Fruit fly (Drosophila melanogaster) whole organism, adult: ENCODE measurements around the gene Trx2.

Source experiments
- CG11617 ChIP-seq: fragments of 200-800 bp; sonication (Bioruptor generic); optimal IDR thresholded peaks from 2 replicates; lab custom pipeline; 2017; ENCODE audit warnings: mild to moderate bottlenecking, missing biosample characterization, missing genetic modification reagents, missing genetic modification characterization
- CG12768 ChIP-seq: fragments of 200-800 bp; sonication (Bioruptor generic); optimal IDR thresholded peaks from 2 replicates; lab custom pipeline; 2017; ENCODE audit warnings: missing biosample characterization, missing genetic modification characterization, mild to moderate bottlenecking, moderate library complexity, missing genetic modification reagents
- CG14711 ChIP-seq: fragments of 200-800 bp; sonication (Bioruptor generic); optimal IDR thresholded peaks from 2 replicates; lab custom pipeline; 2018; ENCODE audit warnings: missing biosample characterization, mild to moderate bottlenecking, missing genetic modification characterization, moderate library complexity
- CG1620 ChIP-seq: fragments of 200-800 bp; sonication (Bioruptor generic); optimal IDR thresholded peaks from 2 replicates; lab custom pipeline; 2016; ENCODE audit warnings: missing biosample characterization, missing genetic modification characterization
- CG33017 ChIP-seq: fragments of 200-800 bp; sonication (Bioruptor generic); optimal IDR thresholded peaks from 2 replicates; lab custom pipeline; 2018; ENCODE audit warnings: missing biosample characterization, mild to moderate bottlenecking, missing genetic modification characterization, moderate library complexity
- CG5204 ChIP-seq: fragments of 200-800 bp; sonication (Bioruptor generic); optimal IDR thresholded peaks from 2 replicates; lab custom pipeline; 2016; ENCODE audit warnings: missing biosample characterization, missing genetic modification characterization
- CG7045 ChIP-seq: fragments of 200-800 bp; sonication (Bioruptor generic); optimal IDR thresholded peaks from 2 replicates; lab custom pipeline; 2017; ENCODE audit warnings: missing biosample characterization, mild to moderate bottlenecking, missing genetic modification characterization
- CG7101 ChIP-seq: fragments of 200-800 bp; sonication (Bioruptor generic); optimal IDR thresholded peaks from 2 replicates; lab custom pipeline; 2018; ENCODE audit warnings: missing biosample characterization, mild to moderate bottlenecking, missing genetic modification characterization, moderate library complexity
- Clk ChIP-seq: fragments of 200-800 bp; sonication (Bioruptor generic); optimal IDR thresholded peaks from 2 replicates; lab custom pipeline; 2017; ENCODE audit warnings: missing biosample characterization, missing genetic modification characterization
- Crg-1 ChIP-seq: fragments of 200-800 bp; sonication (Bioruptor generic); optimal IDR thresholded peaks from 2 replicates; lab custom pipeline; 2016; ENCODE audit warnings: missing biosample characterization, missing genetic modification characterization
- Hr96 ChIP-seq: fragments of 200-800 bp; sonication (Bioruptor generic); optimal IDR thresholded peaks from 2 replicates; lab custom pipeline; 2016; ENCODE audit warnings: missing biosample characterization, missing genetic modification characterization
- Mnt ChIP-seq: fragments of 200-800 bp; sonication (Bioruptor generic); optimal IDR thresholded peaks from 2 replicates; lab custom pipeline; 2016; ENCODE audit warnings: missing biosample characterization, mild to moderate bottlenecking, missing genetic modification characterization
- bab1 ChIP-seq: fragments of 200-800 bp; sonication (Bioruptor generic); optimal IDR thresholded peaks from 3 replicates; lab custom pipeline; 2019; ENCODE audit warnings: missing biosample characterization, mild to moderate bottlenecking, missing genetic modification characterization, moderate library complexity
- cic ChIP-seq: fragments of 200-800 bp; sonication (Bioruptor generic); optimal IDR thresholded peaks from 2 replicates; lab custom pipeline; 2017; ENCODE audit warnings: missing biosample characterization, mild to moderate bottlenecking, missing genetic modification characterization, moderate library complexity
- cnc ChIP-seq, 2 experiments: fragments of >200 bp; optimal IDR thresholded peaks; 2 replicates each; lab custom pipeline; 2017
- kay ChIP-seq: fragments of 200-800 bp; sonication (Bioruptor generic); peaks from one replicate; lab custom pipeline; 2016; ENCODE audit warnings: missing biosample characterization, missing genetic modification characterization, borderline replicate concordance
- ovo ChIP-seq: fragments of 200-800 bp; sonication (Bioruptor generic); optimal IDR thresholded peaks from 2 replicates; lab custom pipeline; 2016; ENCODE audit warnings: missing biosample characterization, missing genetic modification characterization
- pad ChIP-seq: fragments of 200-800 bp; sonication (Bioruptor generic); optimal IDR thresholded peaks from 3 replicates; lab custom pipeline; 2017; ENCODE audit warnings: missing biosample characterization, missing genetic modification characterization, mild to moderate bottlenecking, moderate library complexity, missing genetic modification reagents
- tj ChIP-seq: fragments of 200-800 bp; sonication (Bioruptor generic); optimal IDR thresholded peaks from 3 replicates; lab custom pipeline; 2017; ENCODE audit warnings: missing biosample characterization, mild to moderate bottlenecking, missing genetic modification characterization, moderate library complexity
- toe ChIP-seq: fragments of 200-800 bp; sonication (Bioruptor generic); optimal IDR thresholded peaks from 2 replicates; lab custom pipeline; 2016; ENCODE audit warnings: missing biosample characterization, missing genetic modification characterization

The Trx2 gene

dm6 chr2L:9589176-9589575 is 23.8 kb upstream of the Trx2 start, which contains the start of gene CG3841:
Gene CG3841 (plus strand): TSS chr2L:9589476.
- TF ChIP-seq CG14711 (tag; lab: Kevin White, UChicago), result no peak
- TF ChIP-seq Mnt (GFP tag; lab: Kevin White, UChicago), result no peak
- TF ChIP-seq toe (GFP tag; lab: Kevin White, UChicago), result no peak
- TF ChIP-seq CG33017 (tag; lab: Kevin White, UChicago), result no peak
- TF ChIP-seq tj (GFP tag; lab: Kevin White, UChicago), result no peak
- no peak for TF ChIP-seq ovo (GFP tag; lab: Kevin White, UChicago)
- TF ChIP-seq CG11617 (GFP tag; lab: Kevin White, UChicago), result no peak

- no peak for TF ChIP-seq CG14711 (tag; lab: Kevin White, UChicago)
- no peak for TF ChIP-seq CG1620
- no peak for TF ChIP-seq CG5204 (GFP tag; lab: Kevin White, UChicago)
- no peak for TF ChIP-seq bab1 (GFP tag; lab: Kevin White, UChicago)
- no peak for TF ChIP-seq tj (GFP tag; lab: Kevin White, UChicago)
These were observed 21.8 kb upstream of the Trx2 start for dm6 chr2L:9591146-9591545.

DNA sequence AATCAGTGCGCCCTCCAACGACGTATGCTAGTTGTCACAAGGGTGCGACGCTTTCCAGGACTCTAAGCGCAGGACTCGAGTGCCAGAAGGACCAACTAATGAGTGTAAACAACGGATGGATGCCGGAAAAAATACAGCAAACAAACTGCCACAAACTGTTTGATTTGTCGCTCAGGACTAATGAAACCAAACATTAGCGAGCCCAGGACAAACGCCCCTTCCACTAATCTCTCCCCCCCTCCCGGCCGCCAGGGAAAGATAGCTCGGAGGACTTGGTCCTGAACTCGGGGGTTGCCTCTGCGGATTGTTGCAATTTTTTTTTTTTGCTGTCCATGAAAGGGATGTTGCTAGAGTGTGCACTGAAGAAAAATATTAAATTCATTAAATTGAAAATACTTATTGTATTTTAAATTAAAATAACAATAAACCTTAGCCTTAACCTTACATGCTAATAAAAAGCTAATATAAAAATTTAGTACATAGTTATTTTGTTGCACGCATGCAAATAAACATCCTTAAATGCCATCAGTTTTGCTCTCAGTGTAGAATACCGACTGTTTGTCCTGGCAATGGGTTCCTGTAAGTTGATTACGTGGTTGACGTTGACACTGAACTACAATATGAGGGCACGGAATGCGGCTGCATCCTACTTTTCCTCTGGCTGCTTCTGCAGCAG is 18.2 kb upstream of the Trx2 start:
- TF ChIP-seq tj (GFP tag; lab: Kevin White, UChicago) (no peak), CG11617 (GFP tag; lab: Kevin White, UChicago) (no peak), kay (no peak), Clk (GFP tag; lab: Kevin White, UChicago) (no peak), Mnt (GFP tag; lab: Kevin White, UChicago) (no peak), cnc (optimal IDR thresholded peaks at IDR 0.05; lab: Kevin White, UChicago) (no peak), CG5204 (GFP tag; lab: Kevin White, UChicago) (no peak), pad (GFP tag; lab: Kevin White, UChicago) (no peak), CG7045 (GFP tag; lab: Kevin White, UChicago) (no peak), CG1620 (no peak), Hr96 (GFP tag; lab: Kevin White, UChicago) (no peak), toe (GFP tag; lab: Kevin White, UChicago) (no peak), CG7101 (tag; lab: Kevin White, UChicago) (no peak), ovo (GFP tag; lab: Kevin White, UChicago) (no peak), CG14711 (tag; lab: Kevin White, UChicago) (no peak), bab1 (GFP tag; lab: Kevin White, UChicago) (no peak), CG12768 (no peak), CG33017 (tag; lab: Kevin White, UChicago) (no peak), Crg-1 (no peak)

- TF ChIP-seq kay, result no peak
- no peak for TF ChIP-seq cnc (optimal IDR thresholded peaks at IDR 0.05; lab: Kevin White, UChicago)
- TF ChIP-seq Hr96 (GFP tag; lab: Kevin White, UChicago), result no peak
- TF ChIP-seq CG33017 (tag; lab: Kevin White, UChicago), result no peak
- no peak for TF ChIP-seq toe (GFP tag; lab: Kevin White, UChicago)
- TF ChIP-seq ovo (GFP tag; lab: Kevin White, UChicago), result no peak
- no peak for TF ChIP-seq bab1 (GFP tag; lab: Kevin White, UChicago)
- no peak for TF ChIP-seq CG5204 (GFP tag; lab: Kevin White, UChicago)
- no peak for TF ChIP-seq CG14711 (tag; lab: Kevin White, UChicago)
- TF ChIP-seq cic, result no peak
- no peak for TF ChIP-seq CG7101 (tag; lab: Kevin White, UChicago)
- no peak for TF ChIP-seq CG11617 (GFP tag; lab: Kevin White, UChicago)
- TF ChIP-seq CG7045 (GFP tag; lab: Kevin White, UChicago), result no peak
These were observed 14.6 kb upstream of the Trx2 start for dm6 chr2L:9598390-9598789.

- no peak for TF ChIP-seq CG7045 (GFP tag; lab: Kevin White, UChicago)
- TF ChIP-seq CG12768, result no peak
These were observed 12.2 kb upstream of the Trx2 start, which contains the start of gene CG4382 for dm6 chr2L:9600772-9601171. Gene CG4382 (minus strand): TSS chr2L:9600872.

DNA sequence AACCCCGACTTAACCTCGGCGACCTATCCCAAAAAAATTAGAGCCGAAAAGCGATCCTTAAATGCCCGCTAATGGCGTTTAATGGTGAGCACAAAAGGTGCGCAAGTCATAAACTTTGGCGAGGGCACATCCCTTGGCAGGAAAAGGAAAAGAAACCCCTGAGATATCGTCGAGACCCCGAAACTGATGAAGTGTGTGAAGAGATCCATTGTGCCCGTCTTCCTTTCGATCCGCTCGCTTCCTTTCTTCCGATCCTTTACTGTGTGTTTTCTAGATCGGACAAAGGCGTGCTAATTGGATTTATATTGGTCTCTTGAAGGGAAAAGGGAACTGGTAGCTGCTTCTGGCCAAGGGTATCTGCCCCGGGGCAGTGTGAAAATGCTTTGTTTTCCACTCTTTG is 11.7 kb upstream of the Trx2 start:
- no peak for TF ChIP-seq ovo (GFP tag; lab: Kevin White, UChicago)
- TF ChIP-seq kay, result no peak
- no peak for TF ChIP-seq CG14711 (tag; lab: Kevin White, UChicago)
- no peak for TF ChIP-seq CG5204 (GFP tag; lab: Kevin White, UChicago)
- TF ChIP-seq Clk (GFP tag; lab: Kevin White, UChicago), result no peak
- no peak for TF ChIP-seq cic
- TF ChIP-seq CG7045 (GFP tag; lab: Kevin White, UChicago), result no peak
- TF ChIP-seq CG33017 (tag; lab: Kevin White, UChicago), result no peak
- no peak for TF ChIP-seq CG1620
- no peak for TF ChIP-seq CG11617 (GFP tag; lab: Kevin White, UChicago)
- TF ChIP-seq bab1 (GFP tag; lab: Kevin White, UChicago), result no peak
- no peak for TF ChIP-seq Crg-1
- TF ChIP-seq tj (GFP tag; lab: Kevin White, UChicago), result no peak
- TF ChIP-seq Hr96 (GFP tag; lab: Kevin White, UChicago), result no peak
- TF ChIP-seq CG7101 (tag; lab: Kevin White, UChicago), result no peak
- no peak for TF ChIP-seq cnc (optimal IDR thresholded peaks at IDR 0.05; lab: Kevin White, UChicago)
- no peak for TF ChIP-seq toe (GFP tag; lab: Kevin White, UChicago)
- no peak for TF ChIP-seq CG12768
